Fruit fly (Drosophila melanogaster): ENCODE results near the gene Recs1.

DNA sequence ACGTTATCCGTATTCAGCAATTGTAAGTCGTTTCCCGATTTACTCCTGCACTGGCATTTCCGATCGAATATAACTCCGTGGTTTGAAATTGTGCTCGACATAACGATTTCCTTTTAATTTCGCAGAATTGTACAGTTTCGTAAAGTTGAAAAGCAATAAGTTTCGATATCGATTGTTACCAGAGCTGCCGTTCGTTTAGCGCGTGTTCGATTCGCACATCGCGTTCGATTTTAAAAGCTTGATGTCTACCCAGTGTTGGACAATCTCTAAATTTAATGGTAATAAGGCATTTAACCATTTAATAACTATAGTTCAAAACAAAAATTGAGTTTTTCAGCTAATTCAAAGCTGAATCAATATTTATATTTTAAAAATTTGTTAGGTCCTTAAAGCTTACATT, 41.6 kb downstream of the Recs1 start, which contains the start of gene CG14357:
- TF ChIP-seq CG8478 (optimal IDR thresholded peaks at IDR 0.05): no peak
- TF ChIP-seq CTCF (optimal IDR thresholded peaks at IDR 0.05): no peak
